Worm (Caenorhabditis elegans) whole organism, L2 larva: ENCODE data around the gene srv-9.

Experiments
- C34F6.9 ChIP-seq: fragments of 150-350 bp; optimal IDR thresholded peaks from 2 replicates; lab custom pipeline; 2014; ENCODE audit warnings: missing biosample characterization, missing genetic modification characterization
- F13H6.1 ChIP-seq: sonication (generic microtip); optimal IDR thresholded peaks from 2 replicates; lab custom pipeline; 2016; ENCODE audit warnings: missing genetic modification characterization, missing compliant biosample characterization
- R02D3.7 ChIP-seq: fragments of 150-350 bp; optimal IDR thresholded peaks from 2 replicates; lab custom pipeline; 2014; ENCODE audit warnings: missing biosample characterization, missing genetic modification characterization
- Y55F3AM.14 ChIP-seq: fragments of 200-800 bp; sonication (Bioruptor generic); optimal IDR thresholded peaks from 2 replicates; lab custom pipeline; 2018; ENCODE audit warnings: mild to moderate bottlenecking, missing genetic modification characterization, missing compliant biosample characterization
- ZK546.5 ChIP-seq: sonication (generic microtip); optimal IDR thresholded peaks from 2 replicates; lab custom pipeline; 2017; ENCODE audit warnings: missing biosample characterization, missing genetic modification characterization
- alr-1 ChIP-seq: fragments of 150-350 bp; optimal IDR thresholded peaks from 2 replicates; lab custom pipeline; 2014; ENCODE audit warnings: missing biosample characterization, missing genetic modification characterization
- aly-2 ChIP-seq: fragments of 150-350 bp; optimal IDR thresholded peaks from 2 replicates; lab custom pipeline; 2014; ENCODE audit warnings: missing biosample characterization, missing genetic modification characterization
- ama-1 ChIP-seq: fragments of 150-350 bp; optimal IDR thresholded peaks from 2 replicates; lab custom pipeline; 2018; ENCODE audit warnings: inconsistent platforms
- blmp-1 ChIP-seq: sonication (generic microtip); optimal IDR thresholded peaks from 2 replicates; lab custom pipeline; 2017; ENCODE audit warnings: missing genetic modification characterization, mild to moderate bottlenecking, missing compliant biosample characterization, antibody characterized with exemption, moderate library complexity; ENCODE audit not compliant: insufficient read depth
- ceh-16 ChIP-seq: fragments of 150-350 bp; optimal IDR thresholded peaks from 2 replicates; lab custom pipeline; 2014; ENCODE audit warnings: missing biosample characterization, missing genetic modification characterization
- ceh-82 ChIP-seq: fragments of 150-350 bp; optimal IDR thresholded peaks from 2 replicates; lab custom pipeline; 2014; ENCODE audit warnings: missing biosample characterization, missing genetic modification characterization
- crh-2 ChIP-seq: sonication (generic microtip); optimal IDR thresholded peaks from 2 replicates; lab custom pipeline; 2017; ENCODE audit warnings: missing biosample characterization, missing genetic modification characterization
- dmd-4 ChIP-seq: sonication (generic microtip); optimal IDR thresholded peaks from 2 replicates; lab custom pipeline; 2017; ENCODE audit warnings: missing biosample characterization, missing genetic modification characterization
- egl-27 ChIP-seq: sonication (generic microtip); optimal IDR thresholded peaks from 3 replicates; lab custom pipeline; 2017; ENCODE audit warnings: missing biosample characterization, missing genetic modification reagents, missing genetic modification characterization
- elt-1 ChIP-seq: fragments of 150-350 bp; optimal IDR thresholded peaks from 2 replicates; lab custom pipeline; 2014; ENCODE audit warnings: missing biosample characterization, missing genetic modification characterization
- elt-3 ChIP-seq: sonication (generic microtip); optimal IDR thresholded peaks from 2 replicates; lab custom pipeline; 2017; ENCODE audit warnings: missing biosample characterization, missing genetic modification characterization
- fos-1 ChIP-seq: fragments of 150-350 bp; optimal IDR thresholded peaks from 2 replicates; lab custom pipeline; 2014; ENCODE audit warnings: missing biosample characterization, missing genetic modification characterization
- gmeb-1 ChIP-seq: fragments of 150-350 bp; optimal IDR thresholded peaks from 2 replicates; lab custom pipeline; 2014; ENCODE audit warnings: missing biosample characterization, missing genetic modification characterization
- lin-11 ChIP-seq: fragments of 150-350 bp; sonication (generic microtip); optimal IDR thresholded peaks from 2 replicates; lab custom pipeline; 2014; ENCODE audit warnings: missing biosample characterization, missing genetic modification characterization, inconsistent platforms, mixed read lengths
- lin-13 ChIP-seq: fragments of 150-350 bp; optimal IDR thresholded peaks from 2 replicates; lab custom pipeline; 2014; ENCODE audit warnings: missing biosample characterization, missing genetic modification reagents, missing genetic modification characterization
- lin-39 ChIP-seq: fragments of 150-350 bp; optimal IDR thresholded peaks from 2 replicates; lab custom pipeline; 2014; ENCODE audit warnings: missing biosample characterization, missing genetic modification reagents, missing genetic modification characterization
- lsy-2 ChIP-seq, 2 experiments: fragments of 150-350 bp in 1 of 2; sonication (generic microtip) in 1 of 2; optimal IDR thresholded peaks; 2 replicates each; lab custom pipeline; 2014 to 2017; ENCODE audit warnings: missing biosample characterization in 2 of 2, missing genetic modification characterization in 2 of 2
- mab-5 ChIP-seq: fragments of 150-350 bp; optimal IDR thresholded peaks from 2 replicates; lab custom pipeline; 2014; ENCODE audit warnings: missing biosample characterization, missing genetic modification characterization
- mbf-1 ChIP-seq: sonication (generic microtip); optimal IDR thresholded peaks from 2 replicates; lab custom pipeline; 2017; ENCODE audit warnings: missing biosample characterization, missing genetic modification characterization
- mdl-1 ChIP-seq, 2 experiments: fragments of 150-350 bp in 1 of 2; sonication (generic microtip) in 1 of 2; optimal IDR thresholded peaks; 2 replicates each; lab custom pipeline; 2017; ENCODE audit warnings: missing biosample characterization in 2 of 2, missing genetic modification characterization in 2 of 2
- nhr-10 ChIP-seq: sonication (generic microtip); optimal IDR thresholded peaks from 2 replicates; lab custom pipeline; 2017; ENCODE audit warnings: missing biosample characterization, missing genetic modification characterization
- nhr-11 ChIP-seq: fragments of 150-350 bp; optimal IDR thresholded peaks from 2 replicates; lab custom pipeline; 2014; ENCODE audit warnings: missing biosample characterization, missing genetic modification characterization
- nhr-12 ChIP-seq: fragments of 150-350 bp; optimal IDR thresholded peaks from 2 replicates; lab custom pipeline; 2014; ENCODE audit warnings: missing biosample characterization, missing genetic modification characterization
- nhr-129 ChIP-seq: fragments of 150-350 bp; optimal IDR thresholded peaks from 2 replicates; lab custom pipeline; 2014; ENCODE audit warnings: missing biosample characterization, missing genetic modification characterization
- nhr-21 ChIP-seq: fragments of 150-350 bp; optimal IDR thresholded peaks from 2 replicates; lab custom pipeline; 2014; ENCODE audit warnings: missing biosample characterization, missing genetic modification characterization
- nhr-23 ChIP-seq: fragments of 150-350 bp; optimal IDR thresholded peaks from 2 replicates; lab custom pipeline; 2014; ENCODE audit warnings: missing biosample characterization, missing genetic modification reagents, missing genetic modification characterization
- nhr-237 ChIP-seq: fragments of 150-350 bp; optimal IDR thresholded peaks from 2 replicates; lab custom pipeline; 2014; ENCODE audit warnings: missing biosample characterization, missing genetic modification characterization
- nhr-25 ChIP-seq: fragments of 150-350 bp; sonication (generic microtip); optimal IDR thresholded peaks from 3 replicates; lab custom pipeline; 2014; ENCODE audit warnings: missing biosample characterization, missing genetic modification characterization
- nhr-6 ChIP-seq: fragments of 150-350 bp; optimal IDR thresholded peaks from 2 replicates; lab custom pipeline; 2014; ENCODE audit warnings: missing biosample characterization, missing genetic modification characterization
- nhr-77 ChIP-seq: fragments of 150-350 bp; optimal IDR thresholded peaks from 2 replicates; lab custom pipeline; 2014; ENCODE audit warnings: missing biosample characterization, missing genetic modification characterization
- peb-1 ChIP-seq: fragments of 150-350 bp; optimal IDR thresholded peaks from 2 replicates; lab custom pipeline; 2014; ENCODE audit warnings: missing biosample characterization, missing genetic modification characterization
- sem-4 ChIP-seq: fragments of 150-350 bp; optimal IDR thresholded peaks from 2 replicates; lab custom pipeline; 2014; ENCODE audit warnings: missing biosample characterization, missing genetic modification reagents, missing genetic modification characterization
- skn-1 ChIP-seq: sonication (generic microtip); optimal IDR thresholded peaks from 2 replicates; lab custom pipeline; 2017; ENCODE audit warnings: missing biosample characterization, missing genetic modification characterization
- sma-3 ChIP-seq: sonication (generic microtip); optimal IDR thresholded peaks from 2 replicates; lab custom pipeline; 2016; ENCODE audit warnings: missing genetic modification reagents, missing genetic modification characterization, missing compliant biosample characterization
- sma-9 ChIP-seq, 2 experiments: fragments of 150-350 bp in 1 of 2; sonication (generic microtip) in 1 of 2; optimal IDR thresholded peaks; 2 replicates each; lab custom pipeline; 2014 to 2016; ENCODE audit warnings: missing genetic modification characterization in 2 of 2, mild to moderate bottlenecking in 1 of 2, missing biosample characterization in 1 of 2, missing compliant biosample characterization in 1 of 2, missing genetic modification reagents in 1 of 2, moderate library complexity in 1 of 2
- snpc-4 ChIP-seq: fragments of 150-350 bp; optimal IDR thresholded peaks from 2 replicates; lab custom pipeline; 2014; ENCODE audit warnings: missing biosample characterization, missing genetic modification characterization
- unc-39 ChIP-seq: fragments of 150-350 bp; optimal IDR thresholded peaks from 2 replicates; lab custom pipeline; 2014; ENCODE audit warnings: missing biosample characterization, missing genetic modification characterization
- unc-55 ChIP-seq: fragments of 150-350 bp; sonication (generic microtip); optimal IDR thresholded peaks from 3 replicates; lab custom pipeline; 2014; ENCODE audit warnings: missing biosample characterization, missing genetic modification reagents, missing genetic modification characterization
- unc-62 ChIP-seq: fragments of 150-350 bp; optimal IDR thresholded peaks from 2 replicates; lab custom pipeline; 2014; ENCODE audit warnings: missing biosample characterization, missing genetic modification reagents, missing genetic modification characterization
- zag-1 ChIP-seq: fragments of 150-350 bp; optimal IDR thresholded peaks from 2 replicates; lab custom pipeline; 2014; ENCODE audit warnings: missing biosample characterization, missing genetic modification characterization
- ztf-1 ChIP-seq: fragments of 200-800 bp; sonication (Bioruptor generic); conservative IDR thresholded peaks from 2 replicates; pipeline ENCODE4 v1.3.6; 2022; ENCODE audit warnings: missing genetic modification characterization, missing compliant biosample characterization
- ztf-11 ChIP-seq: sonication (generic microtip); optimal IDR thresholded peaks from 2 replicates; lab custom pipeline; 2017; ENCODE audit warnings: missing biosample characterization, missing genetic modification characterization
- ztf-4 ChIP-seq: fragments of 150-350 bp; optimal IDR thresholded peaks from 2 replicates; lab custom pipeline; 2014; ENCODE audit warnings: missing biosample characterization, missing genetic modification characterization

The srv-9 gene

DNA sequence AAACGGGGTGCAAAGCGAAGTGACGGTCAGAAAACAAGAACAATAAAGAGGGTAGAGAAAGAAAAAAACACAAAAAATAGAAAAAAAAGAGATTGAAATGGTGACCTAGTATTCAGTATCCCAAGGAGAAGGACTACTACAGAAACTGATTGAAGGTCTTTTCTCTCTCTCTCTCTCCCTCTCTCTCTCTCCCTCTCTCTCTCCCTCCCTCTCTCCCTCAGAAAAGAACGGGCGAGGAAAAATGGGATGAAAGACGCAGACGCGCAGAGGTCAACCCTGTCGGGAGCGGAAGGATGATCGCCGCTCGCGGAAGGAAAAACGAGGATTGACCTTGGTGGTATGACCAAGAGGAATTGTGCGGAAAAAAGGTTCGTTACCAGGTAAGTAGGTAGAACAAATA is 48.4 kb downstream of the srv-9 start:
- TF ChIP-seq sem-4 (tag; lab: Kevin White, UChicago) (peak; percentile 45), lin-39 (tag; lab: Kevin White, UChicago) (no peak), lin-13 (GFP tag; lab: Kevin White, UChicago) (peak; percentile 22), egl-27 (peak; percentile 62), ceh-16 (tag; lab: Kevin White, UChicago) (peak; percentile 70), sma-3 (GFP tag; lab: Kevin White, UChicago) (peak; percentile 50), nhr-129 (tag; lab: Kevin White, UChicago) (peak; percentile 13), nhr-23 (tag; lab: Kevin White, UChicago) (no peak), mbf-1 (tag; lab: Kevin White, UChicago) (no peak), sma-9 (GFP tag; optimal IDR thresholded peaks at IDR 0.05; lab: Kevin White, UChicago) (peak; percentile 62), sma-9 (tag; optimal IDR thresholded peaks at IDR 0.05; lab: Kevin White, UChicago) (no peak), fos-1 (peak; percentile 37), blmp-1 (tag; lab: Kevin White, UChicago) (peak; percentile 15), lsy-2 (tag; optimal IDR thresholded peaks at IDR 0.05; lab: Kevin White, UChicago) (peak in 1 of 2 experiments; percentile 3), crh-2 (tag; lab: Kevin White, UChicago) (peak; percentile 58), nhr-25 (tag; lab: Kevin White, UChicago) (peak; percentile 84), F13H6.1 (peak; percentile 30), alr-1 (tag; lab: Kevin White, UChicago) (no peak), nhr-21 (peak; percentile 52)

DNA sequence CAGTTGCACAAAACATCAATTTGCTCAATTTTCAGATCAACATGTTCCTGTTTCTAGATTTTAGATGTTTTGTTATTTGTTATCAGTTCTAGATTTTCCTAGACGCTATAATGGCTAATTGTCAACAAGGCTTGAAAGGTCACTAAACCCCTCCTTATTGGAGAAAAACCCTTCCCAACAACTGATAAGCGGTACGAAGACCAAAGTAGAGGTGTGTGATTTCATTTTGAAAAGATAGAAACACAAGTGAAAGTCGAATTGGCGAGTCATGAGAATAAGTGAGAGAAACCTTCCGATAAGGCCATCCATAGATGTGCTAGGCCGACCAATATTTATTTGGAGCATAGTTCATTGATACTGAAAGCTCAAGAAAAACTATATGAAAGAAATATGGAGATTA is 49.3 kb downstream of the srv-9 start:
- TF ChIP-seq skn-1 (no peak), peb-1 (tag; lab: Kevin White, UChicago) (no peak), unc-55 (GFP tag; lab: Kevin White, UChicago) (no peak), nhr-10 (tag; lab: Kevin White, UChicago) (no peak), egl-27 (peak; percentile 67), ama-1 (no peak), dmd-4 (no peak), ceh-82 (no peak), unc-39 (tag; lab: Kevin White, UChicago) (no peak), elt-3 (no peak), gmeb-1 (tag; lab: Kevin White, UChicago) (peak; percentile 30), ceh-16 (tag; lab: Kevin White, UChicago) (no peak), ztf-4 (tag; lab: Kevin White, UChicago) (no peak), ztf-1 (GFP tag; lab: Robert Waterston, UW) (no peak), aly-2 (tag; lab: Kevin White, UChicago) (no peak), blmp-1 (tag; lab: Kevin White, UChicago) (peak; percentile 87), Y55F3AM.14 (GFP tag; lab: Kevin White, UChicago) (no peak), nhr-6 (no peak), sma-3 (GFP tag; lab: Kevin White, UChicago) (peak; percentile 52), nhr-23 (tag; lab: Kevin White, UChicago) (no peak), C34F6.9 (tag; lab: Kevin White, UChicago) (no peak), mab-5 (no peak), nhr-12 (tag; lab: Kevin White, UChicago) (no peak), elt-1 (no peak), lin-11 (no peak), sem-4 (tag; lab: Kevin White, UChicago) (no peak), nhr-11 (tag; lab: Kevin White, UChicago) (no peak), mdl-1 (tag; optimal IDR thresholded peaks at IDR 0.05; lab: Kevin White, UChicago) (no peak), nhr-129 (tag; lab: Kevin White, UChicago) (peak; percentile 31), mbf-1 (tag; lab: Kevin White, UChicago) (no peak), lin-13 (GFP tag; lab: Kevin White, UChicago) (no peak), nhr-77 (tag; lab: Kevin White, UChicago) (no peak), crh-2 (tag; lab: Kevin White, UChicago) (peak; percentile 62), lsy-2 (tag; optimal IDR thresholded peaks at IDR 0.05; lab: Kevin White, UChicago) (no peak), alr-1 (tag; lab: Kevin White, UChicago) (no peak), lin-39 (tag; lab: Kevin White, UChicago) (no peak), sma-9 (GFP tag; optimal IDR thresholded peaks at IDR 0.05; lab: Kevin White, UChicago) (peak; percentile 82), sma-9 (tag; optimal IDR thresholded peaks at IDR 0.05; lab: Kevin White, UChicago) (no peak), unc-62 (GFP tag; lab: Kevin White, UChicago) (no peak), fos-1 (peak; percentile 91), ztf-11 (tag; lab: Kevin White, UChicago) (no peak), nhr-237 (no peak), F13H6.1 (peak; percentile 46), R02D3.7 (no peak), nhr-25 (tag; lab: Kevin White, UChicago) (no peak), ZK546.5 (tag; lab: Kevin White, UChicago) (no peak), nhr-21 (peak; percentile 68), snpc-4 (no peak), zag-1 (no peak)
- TF ChIP-seq, all 48 proteins: peak for 10
